Fruit fly (Drosophila melanogaster) whole organism, adult: ENCODE data around the gene indra.

Experiments used
- CG11617 ChIP-seq: fragments of 200-800 bp; sonication (Bioruptor generic); optimal IDR thresholded peaks from 2 replicates; lab custom pipeline; 2017; ENCODE audit warnings: mild to moderate bottlenecking, missing biosample characterization, missing genetic modification reagents, missing genetic modification characterization
- CG12768 ChIP-seq: fragments of 200-800 bp; sonication (Bioruptor generic); optimal IDR thresholded peaks from 2 replicates; lab custom pipeline; 2017; ENCODE audit warnings: missing biosample characterization, missing genetic modification characterization, mild to moderate bottlenecking, moderate library complexity, missing genetic modification reagents
- CG14711 ChIP-seq: fragments of 200-800 bp; sonication (Bioruptor generic); optimal IDR thresholded peaks from 2 replicates; lab custom pipeline; 2018; ENCODE audit warnings: missing biosample characterization, mild to moderate bottlenecking, missing genetic modification characterization, moderate library complexity
- CG1620 ChIP-seq: fragments of 200-800 bp; sonication (Bioruptor generic); optimal IDR thresholded peaks from 2 replicates; lab custom pipeline; 2016; ENCODE audit warnings: missing biosample characterization, missing genetic modification characterization
- CG33017 ChIP-seq: fragments of 200-800 bp; sonication (Bioruptor generic); optimal IDR thresholded peaks from 2 replicates; lab custom pipeline; 2018; ENCODE audit warnings: missing biosample characterization, mild to moderate bottlenecking, missing genetic modification characterization, moderate library complexity
- CG5204 ChIP-seq: fragments of 200-800 bp; sonication (Bioruptor generic); optimal IDR thresholded peaks from 2 replicates; lab custom pipeline; 2016; ENCODE audit warnings: missing biosample characterization, missing genetic modification characterization
- CG7045 ChIP-seq: fragments of 200-800 bp; sonication (Bioruptor generic); optimal IDR thresholded peaks from 2 replicates; lab custom pipeline; 2017; ENCODE audit warnings: missing biosample characterization, mild to moderate bottlenecking, missing genetic modification characterization
- CG7101 ChIP-seq: fragments of 200-800 bp; sonication (Bioruptor generic); optimal IDR thresholded peaks from 2 replicates; lab custom pipeline; 2018; ENCODE audit warnings: missing biosample characterization, mild to moderate bottlenecking, missing genetic modification characterization, moderate library complexity
- Clk ChIP-seq: fragments of 200-800 bp; sonication (Bioruptor generic); optimal IDR thresholded peaks from 2 replicates; lab custom pipeline; 2017; ENCODE audit warnings: missing biosample characterization, missing genetic modification characterization
- Crg-1 ChIP-seq: fragments of 200-800 bp; sonication (Bioruptor generic); optimal IDR thresholded peaks from 2 replicates; lab custom pipeline; 2016; ENCODE audit warnings: missing biosample characterization, missing genetic modification characterization
- Hr96 ChIP-seq: fragments of 200-800 bp; sonication (Bioruptor generic); optimal IDR thresholded peaks from 2 replicates; lab custom pipeline; 2016; ENCODE audit warnings: missing biosample characterization, missing genetic modification characterization
- Mnt ChIP-seq: fragments of 200-800 bp; sonication (Bioruptor generic); optimal IDR thresholded peaks from 2 replicates; lab custom pipeline; 2016; ENCODE audit warnings: missing biosample characterization, mild to moderate bottlenecking, missing genetic modification characterization
- bab1 ChIP-seq: fragments of 200-800 bp; sonication (Bioruptor generic); optimal IDR thresholded peaks from 3 replicates; lab custom pipeline; 2019; ENCODE audit warnings: missing biosample characterization, mild to moderate bottlenecking, missing genetic modification characterization, moderate library complexity
- cic ChIP-seq: fragments of 200-800 bp; sonication (Bioruptor generic); optimal IDR thresholded peaks from 2 replicates; lab custom pipeline; 2017; ENCODE audit warnings: missing biosample characterization, mild to moderate bottlenecking, missing genetic modification characterization, moderate library complexity
- cnc ChIP-seq, 2 experiments: fragments of >200 bp; optimal IDR thresholded peaks; 2 replicates each; lab custom pipeline; 2017
- kay ChIP-seq: fragments of 200-800 bp; sonication (Bioruptor generic); peaks from one replicate; lab custom pipeline; 2016; ENCODE audit warnings: missing biosample characterization, missing genetic modification characterization, borderline replicate concordance
- ovo ChIP-seq: fragments of 200-800 bp; sonication (Bioruptor generic); optimal IDR thresholded peaks from 2 replicates; lab custom pipeline; 2016; ENCODE audit warnings: missing biosample characterization, missing genetic modification characterization
- pad ChIP-seq: fragments of 200-800 bp; sonication (Bioruptor generic); optimal IDR thresholded peaks from 3 replicates; lab custom pipeline; 2017; ENCODE audit warnings: missing biosample characterization, missing genetic modification characterization, mild to moderate bottlenecking, moderate library complexity, missing genetic modification reagents
- tj ChIP-seq: fragments of 200-800 bp; sonication (Bioruptor generic); optimal IDR thresholded peaks from 3 replicates; lab custom pipeline; 2017; ENCODE audit warnings: missing biosample characterization, mild to moderate bottlenecking, missing genetic modification characterization, moderate library complexity
- toe ChIP-seq: fragments of 200-800 bp; sonication (Bioruptor generic); optimal IDR thresholded peaks from 2 replicates; lab custom pipeline; 2016; ENCODE audit warnings: missing biosample characterization, missing genetic modification characterization

indra gene

dm6 chr3L:1320230-1320930 lies 21.8 kb downstream of the indra start:
- TF ChIP-seq CG7101 (tag; lab: Kevin White, UChicago) (peak; percentile 41), CG14711 (tag; lab: Kevin White, UChicago) (peak; percentile 53), bab1 (GFP tag; lab: Kevin White, UChicago) (peak; percentile 54), pad (GFP tag; lab: Kevin White, UChicago) (peak; percentile 41), CG1620 (GFP tag; lab: Kevin White, UChicago) (no peak)

dm6 chr3L:1319097-1319725 lies 23.0 kb downstream of the indra start:
- TF ChIP-seq Hr96: no peak
- no peak for TF ChIP-seq CG1620 (GFP tag; lab: Kevin White, UChicago)
- TF ChIP-seq kay: no peak
- TF ChIP-seq CG5204 (GFP tag; lab: Kevin White, UChicago): no peak
- no peak for TF ChIP-seq cic (GFP tag; lab: Kevin White, UChicago)
- TF ChIP-seq tj: no peak
- TF ChIP-seq bab1 (GFP tag; lab: Kevin White, UChicago): no peak
- no peak for TF ChIP-seq CG12768 (GFP tag; lab: Kevin White, UChicago)
- TF ChIP-seq Crg-1 (GFP tag; lab: Kevin White, UChicago): no peak
- no peak for TF ChIP-seq cnc (optimal IDR thresholded peaks at IDR 0.05; lab: Kevin White, UChicago)
- TF ChIP-seq ovo (GFP tag; lab: Kevin White, UChicago): no peak
- TF ChIP-seq CG7101 (tag; lab: Kevin White, UChicago): no peak

DNA sequence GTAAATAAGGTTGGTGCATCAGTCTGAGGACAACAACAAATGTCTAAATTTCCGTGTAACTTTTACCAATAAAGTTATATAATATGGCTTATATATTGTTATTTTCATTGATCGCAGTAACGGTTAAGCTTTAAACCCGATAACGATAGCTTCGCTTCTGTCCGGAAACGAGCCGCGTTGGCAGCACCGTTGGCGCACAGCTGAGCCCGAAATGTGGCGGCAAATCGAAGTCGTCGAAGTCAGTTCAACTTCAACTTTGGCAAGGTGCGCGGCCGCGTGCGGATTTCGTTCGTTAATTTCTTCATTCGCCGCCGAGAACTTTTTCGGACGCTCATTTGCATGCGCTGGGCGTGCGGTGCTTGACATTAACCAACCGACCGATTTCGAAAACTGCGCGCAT lies 24.0 kb downstream of the indra start, which contains the start of gene Myo61F:
TSS of gene Myo61F (plus strand) at position 240 of the 400 bp plus-strand sequence.
- TF ChIP-seq Mnt (GFP tag; lab: Kevin White, UChicago) (peak; percentile 28), bab1 (GFP tag; lab: Kevin White, UChicago) (peak; percentile 54), tj (peak; percentile 42), CG33017 (no peak)

dm6 chr3L:1313039-1313766 lies 29.0 kb downstream of the indra start, which contains the start of the genes sturkopf and Herc4:
Gene sturkopf (minus strand): TSS chr3L:1313377.
Gene Herc4 (plus strand): TSS chr3L:1313696.
- TF ChIP-seq Crg-1 (GFP tag; lab: Kevin White, UChicago) (peak; percentile 68), pad (GFP tag; lab: Kevin White, UChicago) (peak; percentile 59), toe (GFP tag; lab: Kevin White, UChicago) (peak; percentile 90), CG14711 (tag; lab: Kevin White, UChicago) (peak; percentile 43), tj (peak; percentile 91), Clk (peak; percentile 16), Hr96 (no peak), CG7101 (tag; lab: Kevin White, UChicago) (peak; percentile 83), CG11617 (peak; percentile 91), kay (no peak), CG33017 (peak; percentile 81), ovo (GFP tag; lab: Kevin White, UChicago) (peak; percentile 43), CG1620 (GFP tag; lab: Kevin White, UChicago) (peak; percentile 82), cic (GFP tag; lab: Kevin White, UChicago) (no peak), CG12768 (GFP tag; lab: Kevin White, UChicago) (peak; percentile 38), bab1 (GFP tag; lab: Kevin White, UChicago) (no peak), cnc (optimal IDR thresholded peaks at IDR 0.05; lab: Kevin White, UChicago) (no peak), CG5204 (GFP tag; lab: Kevin White, UChicago) (peak; percentile 90), Mnt (GFP tag; lab: Kevin White, UChicago) (peak; percentile 83), CG7045 (peak; percentile 72)

dm6 chr3L:1307005-1307632 lies 35.1 kb downstream of the indra start, which contains the start of the genes Ctr9 and Nt5a:
Gene Ctr9 (plus strand): TSS chr3L:1307224.
Gene Nt5a (minus strand): TSS chr3L:1307418.
- TF ChIP-seq pad (GFP tag; lab: Kevin White, UChicago) (peak; percentile 12), CG1620 (GFP tag; lab: Kevin White, UChicago) (peak; percentile 86), CG7101 (tag; lab: Kevin White, UChicago) (peak; percentile 70), CG5204 (GFP tag; lab: Kevin White, UChicago) (no peak), kay (no peak), cic (GFP tag; lab: Kevin White, UChicago) (peak; percentile 81), CG7045 (peak; percentile 5), Mnt (GFP tag; lab: Kevin White, UChicago) (peak; percentile 78), CG14711 (tag; lab: Kevin White, UChicago) (peak; percentile 78), CG33017 (peak; percentile 13), Clk (no peak), toe (GFP tag; lab: Kevin White, UChicago) (no peak), ovo (GFP tag; lab: Kevin White, UChicago) (peak; percentile 22), bab1 (GFP tag; lab: Kevin White, UChicago) (peak; percentile 59), CG11617 (peak; percentile 60), Crg-1 (GFP tag; lab: Kevin White, UChicago) (peak; percentile 75), Hr96 (no peak), tj (peak; percentile 57), CG12768 (GFP tag; lab: Kevin White, UChicago) (peak; percentile 37)
